Worm (Caenorhabditis elegans): ENCODE data around the gene nhr-288.

- no peak for TF ChIP-seq T22C8.4 (GFP tag; IDR thresholded peaks at IDR 0.05)
- TF ChIP-seq klf-2 (GFP tag; conservative IDR thresholded peaks at IDR 0.05): no peak
- no peak for TF ChIP-seq med-1 (GFP tag; optimal IDR thresholded peaks at IDR 0.05; ENCODE audit: insufficient read depth)
- no peak for TF ChIP-seq flt-1 (GFP tag; IDR thresholded peaks at IDR 0.05)
- TF ChIP-seq ztf-29 (GFP tag; IDR thresholded peaks at IDR 0.05): no peak
- no peak for TF ChIP-seq tab-1 (GFP tag; IDR thresholded peaks at IDR 0.05)
- no peak for TF ChIP-seq ref-1 (GFP tag; conservative IDR thresholded peaks at IDR 0.05)
- no peak for TF ChIP-seq ztf-23 (GFP tag; IDR thresholded peaks at IDR 0.05)
- no peak for TF ChIP-seq cog-1 (tag; optimal IDR thresholded peaks at IDR 0.05)
Observed at ce11 chrV:18331086-18331485, 51.4 kb downstream of the nhr-288 start, which contains the start of gene B0462.4.
